Fruit fly (Drosophila melanogaster) whole organism, embryonic: ENCODE measurements around the gene CG7304.

Experiments used
- ATbp ChIP-seq: fragments of 200-800 bp; sonication (Bioruptor generic); optimal IDR thresholded peaks from 2 replicates; lab custom pipeline; 2017; ENCODE audit warnings: missing biosample characterization, mild to moderate bottlenecking, missing genetic modification characterization, missing genetic modification reagents
- Atf6 ChIP-seq: fragments of 200-800 bp; sonication (Bioruptor generic); IDR thresholded peaks from 2 replicates; pipeline ENCODE4 v1.3.6; 2022; ENCODE audit warnings: missing biosample characterization, missing genetic modification characterization
- CG10267 ChIP-seq: fragments of 200-800 bp; sonication (Bioruptor generic); optimal IDR thresholded peaks from 2 replicates; lab custom pipeline; 2018; ENCODE audit warnings: missing biosample characterization, mild to moderate bottlenecking, missing genetic modification characterization, moderate library complexity
- CG10431 ChIP-seq: fragments of 200-800 bp; sonication (Bioruptor generic); optimal IDR thresholded peaks from 3 replicates; lab custom pipeline; 2018; ENCODE audit warnings: missing biosample characterization, mild to moderate bottlenecking, missing genetic modification characterization
- CG13296 ChIP-seq: fragments of 200-800 bp; sonication (Bioruptor generic); optimal IDR thresholded peaks from 3 replicates; lab custom pipeline; 2018; ENCODE audit warnings: missing biosample characterization, mild to moderate bottlenecking, missing genetic modification characterization
- CG14965 ChIP-seq: fragments of 200-800 bp; sonication (Bioruptor generic); optimal IDR thresholded peaks from 2 replicates; lab custom pipeline; 2016; ENCODE audit warnings: missing biosample characterization, missing genetic modification characterization, borderline replicate concordance
- CG15011 ChIP-seq: fragments of 200-800 bp; sonication (Bioruptor generic); optimal IDR thresholded peaks from 3 replicates; lab custom pipeline; 2018; ENCODE audit warnings: missing biosample characterization, mild to moderate bottlenecking, missing genetic modification characterization
- CG17385 ChIP-seq: fragments of 200-800 bp; sonication (Bioruptor generic); optimal IDR thresholded peaks from 3 replicates; lab custom pipeline; 2018; ENCODE audit warnings: missing biosample characterization, mild to moderate bottlenecking, missing genetic modification characterization
- CG2129 ChIP-seq: fragments of 200-800 bp; sonication (Bioruptor generic); IDR thresholded peaks from 2 replicates; pipeline ENCODE4 v1.3.6; 2022; ENCODE audit warnings: missing biosample characterization, missing genetic modification characterization; ENCODE audit not compliant: partially characterized antibody
- CG2199 ChIP-seq: fragments of 200-800 bp; sonication (Bioruptor generic); IDR thresholded peaks from 3 replicates; pipeline ENCODE4 v1.3.6; 2022; ENCODE audit warnings: missing biosample characterization, missing genetic modification characterization
- CG30431 ChIP-seq: fragments of 200-800 bp; sonication (Bioruptor generic); optimal IDR thresholded peaks from 2 replicates; lab custom pipeline; 2017; ENCODE audit warnings: missing biosample characterization, missing genetic modification characterization
- CG32767 ChIP-seq: fragments of 200-800 bp; sonication (Bioruptor generic); IDR thresholded peaks from 2 replicates; pipeline ENCODE4 v1.3.6; 2022; ENCODE audit warnings: missing biosample characterization, missing genetic modification characterization
- CG42726 ChIP-seq: fragments of 200-800 bp; sonication (Bioruptor generic); IDR thresholded peaks from 2 replicates; pipeline ENCODE4 v1.3.6; 2022; ENCODE audit warnings: missing biosample characterization, missing genetic modification characterization; ENCODE audit not compliant: partially characterized antibody
- CG6683 ChIP-seq: fragments of 200-800 bp; sonication (Bioruptor generic); optimal IDR thresholded peaks from 2 replicates; lab custom pipeline; 2017; ENCODE audit warnings: missing biosample characterization, mild to moderate bottlenecking, missing genetic modification characterization, missing genetic modification reagents
- CG7357 ChIP-seq: fragments of 200-800 bp; sonication (Bioruptor generic); IDR thresholded peaks from 3 replicates; pipeline ENCODE4 v1.3.6; 2022; ENCODE audit warnings: missing biosample characterization, missing genetic modification characterization
- CTCF ChIP-seq: fragments of 200-800 bp; sonication (Bioruptor generic); optimal IDR thresholded peaks from 2 replicates; lab custom pipeline; 2017; ENCODE audit warnings: missing biosample characterization, mild to moderate bottlenecking, missing genetic modification characterization, moderate library complexity
- CoRest ChIP-seq: fragments of 200-800 bp; sonication (Bioruptor generic); optimal IDR thresholded peaks from 3 replicates; lab custom pipeline; 2018; ENCODE audit warnings: missing biosample characterization, mild to moderate bottlenecking, missing genetic modification characterization, moderate library complexity
- Dll ChIP-seq: fragments of 200-800 bp; sonication (Bioruptor generic); IDR thresholded peaks from 4 replicates; pipeline ENCODE4 v1.3.6; 2022; ENCODE audit warnings: missing biosample characterization, missing genetic modification characterization; ENCODE audit not compliant: partially characterized antibody
- ERR ChIP-seq: fragments of 200-800 bp; sonication (Bioruptor generic); optimal IDR thresholded peaks from 2 replicates; lab custom pipeline; 2016; ENCODE audit warnings: missing biosample characterization, missing genetic modification characterization
- Eip74EF ChIP-seq, 2 experiments: fragments of 200-800 bp in 1 of 2; fragments of >200 bp in 1 of 2; sonication (Bioruptor generic) in 1 of 2; optimal IDR thresholded peaks; 2 replicates each; lab custom pipeline; 2017 to 2019; ENCODE audit warnings: missing biosample characterization in 2 of 2, missing genetic modification characterization in 2 of 2, mild to moderate bottlenecking in 1 of 2, moderate library complexity in 1 of 2
- Ets97D ChIP-seq: fragments of 200-800 bp; sonication (Bioruptor generic); optimal IDR thresholded peaks from 3 replicates; lab custom pipeline; 2016; ENCODE audit warnings: missing biosample characterization, missing genetic modification characterization
- Lhr ChIP-seq: fragments of 200-800 bp; sonication (Bioruptor generic); optimal IDR thresholded peaks from 3 replicates; lab custom pipeline; 2017; ENCODE audit warnings: mild to moderate bottlenecking, missing biosample characterization, missing genetic modification reagents, missing genetic modification characterization
- Med ChIP-seq: fragments of 200-800 bp; sonication (Bioruptor generic); peaks from one replicate; lab custom pipeline; 2016; ENCODE audit warnings: missing biosample characterization, missing genetic modification characterization, mild to moderate bottlenecking, inconsistent platforms, moderate library complexity
- Neu2 ChIP-seq: fragments of 200-800 bp; sonication (Bioruptor generic); optimal IDR thresholded peaks from 3 replicates; lab custom pipeline; 2016; ENCODE audit warnings: missing biosample characterization, missing genetic modification characterization, borderline replicate concordance
- NfI ChIP-seq: fragments of 200-800 bp; sonication (Bioruptor generic); optimal IDR thresholded peaks from 3 replicates; lab custom pipeline; 2018; ENCODE audit warnings: missing biosample characterization, mild to moderate bottlenecking, missing genetic modification characterization, moderate library complexity
- Opbp ChIP-seq: fragments of 200-800 bp; sonication (Bioruptor generic); IDR thresholded peaks from 3 replicates; pipeline ENCODE4 v1.3.6; 2022; ENCODE audit warnings: missing biosample characterization, missing genetic modification characterization; ENCODE audit not compliant: partially characterized antibody
- Six4 ChIP-seq: fragments of 200-800 bp; sonication (Bioruptor generic); optimal IDR thresholded peaks from 2 replicates; lab custom pipeline; 2016; ENCODE audit warnings: missing biosample characterization, missing genetic modification characterization
- abd-A ChIP-seq: fragments of 200-800 bp; sonication (Bioruptor generic); optimal IDR thresholded peaks from 3 replicates; lab custom pipeline; 2019; ENCODE audit warnings: missing biosample characterization, mild to moderate bottlenecking, missing genetic modification characterization, moderate library complexity
- ash1 ChIP-seq: fragments of 200-800 bp; sonication (Bioruptor generic); optimal IDR thresholded peaks from 2 replicates; lab custom pipeline; 2018; ENCODE audit warnings: missing biosample characterization, mild to moderate bottlenecking, missing genetic modification characterization
- bsh ChIP-seq, 2 experiments: fragments of 200-800 bp; sonication (Bioruptor generic); optimal IDR thresholded peaks; 2 replicates each; lab custom pipeline; 2017 to 2018; ENCODE audit warnings: mild to moderate bottlenecking in 2 of 2, missing biosample characterization in 2 of 2, missing genetic modification characterization in 2 of 2, moderate library complexity in 1 of 2
- btn ChIP-seq: fragments of 200-800 bp; sonication (Bioruptor generic); optimal IDR thresholded peaks from 2 replicates; lab custom pipeline; 2016; ENCODE audit warnings: missing biosample characterization, missing genetic modification characterization
- caup ChIP-seq: fragments of 200-800 bp; sonication (Bioruptor generic); optimal IDR thresholded peaks from 3 replicates; lab custom pipeline; 2017; ENCODE audit warnings: missing biosample characterization, mild to moderate bottlenecking, missing genetic modification characterization, moderate library complexity; ENCODE audit not compliant: severe bottlenecking
- ci ChIP-seq: fragments of 200-800 bp; sonication (Bioruptor generic); IDR thresholded peaks from 3 replicates; pipeline ENCODE4 v1.3.6; 2022; ENCODE audit warnings: missing biosample characterization, missing genetic modification characterization
- dmrt11E ChIP-seq: fragments of 200-800 bp; sonication (Bioruptor generic); optimal IDR thresholded peaks from 3 replicates; lab custom pipeline; 2018; ENCODE audit warnings: missing biosample characterization, mild to moderate bottlenecking, missing genetic modification characterization, moderate library complexity
- dysf ChIP-seq: fragments of 200-800 bp; sonication (Bioruptor generic); IDR thresholded peaks from 3 replicates; pipeline ENCODE4 v1.3.6; 2022; ENCODE audit warnings: missing biosample characterization, missing genetic modification characterization
- ewg ChIP-seq: fragments of 200-800 bp; sonication (Bioruptor generic); optimal IDR thresholded peaks from 3 replicates; lab custom pipeline; 2017; ENCODE audit warnings: mild to moderate bottlenecking, missing biosample characterization, missing genetic modification reagents, missing genetic modification characterization
- gce ChIP-seq: fragments of 200-800 bp; sonication (Bioruptor generic); IDR thresholded peaks from 3 replicates; pipeline ENCODE4 v1.3.6; 2022; ENCODE audit warnings: missing biosample characterization, missing genetic modification characterization
- gfzf ChIP-seq: fragments of 200-800 bp; sonication (Bioruptor generic); optimal IDR thresholded peaks from 2 replicates; lab custom pipeline; 2016; ENCODE audit warnings: missing biosample characterization, mild to moderate bottlenecking, missing genetic modification characterization, moderate library complexity
- grau ChIP-seq: fragments of 200-800 bp; optimal IDR thresholded peaks from 3 replicates; lab custom pipeline; 2019; ENCODE audit warnings: missing biosample characterization, mild to moderate bottlenecking, missing genetic modification characterization, moderate library complexity
- ham ChIP-seq: fragments of 200-800 bp; sonication (Bioruptor generic); IDR thresholded peaks from 2 replicates; pipeline ENCODE4 v1.3.6; 2022; ENCODE audit warnings: missing biosample characterization, missing genetic modification characterization
- insv ChIP-seq, 2 experiments: fragments of 200-800 bp; sonication (Bioruptor generic); optimal IDR thresholded peaks; 3 replicates each; lab custom pipeline; 2016 to 2018; ENCODE audit warnings: missing biosample characterization in 2 of 2, missing genetic modification characterization in 2 of 2
- jumu ChIP-seq: fragments of 200-800 bp; sonication (Bioruptor generic); optimal IDR thresholded peaks from 3 replicates; lab custom pipeline; 2016; ENCODE audit warnings: missing biosample characterization, missing genetic modification characterization
- nerfin-2 ChIP-seq: fragments of 200-800 bp; sonication (Bioruptor generic); IDR thresholded peaks from 2 replicates; pipeline ENCODE4 v1.3.6; 2022; ENCODE audit warnings: missing biosample characterization, missing genetic modification characterization; ENCODE audit not compliant: partially characterized antibody
- nmo ChIP-seq: fragments of 200-800 bp; sonication (Bioruptor generic); optimal IDR thresholded peaks from 2 replicates; lab custom pipeline; 2018; ENCODE audit warnings: missing biosample characterization, mild to moderate bottlenecking, missing genetic modification characterization, moderate library complexity
- pita ChIP-seq: fragments of 200-800 bp; sonication (Bioruptor generic); optimal IDR thresholded peaks from 2 replicates; lab custom pipeline; 2017; ENCODE audit warnings: missing biosample characterization, mild to moderate bottlenecking, missing genetic modification characterization
- sens ChIP-seq: fragments of 200-800 bp; sonication (Bioruptor generic); peaks from one replicate; lab custom pipeline; 2016; ENCODE audit warnings: missing biosample characterization, missing genetic modification characterization
- sima ChIP-seq: fragments of 200-800 bp; sonication (Bioruptor generic); optimal IDR thresholded peaks from 2 replicates; lab custom pipeline; 2016; ENCODE audit warnings: missing biosample characterization, missing genetic modification characterization
- stwl ChIP-seq: fragments of 200-800 bp; sonication (Bioruptor generic); optimal IDR thresholded peaks from 3 replicates; lab custom pipeline; 2018; ENCODE audit warnings: missing biosample characterization, mild to moderate bottlenecking, missing genetic modification characterization, moderate library complexity
- tx ChIP-seq: fragments of 200-800 bp; sonication (Bioruptor generic); optimal IDR thresholded peaks from 2 replicates; lab custom pipeline; 2016; ENCODE audit warnings: missing biosample characterization, missing genetic modification characterization
- yki ChIP-seq: fragments of >200 bp; optimal IDR thresholded peaks from 3 replicates; lab custom pipeline; 2018

CG7304 gene

DNA sequence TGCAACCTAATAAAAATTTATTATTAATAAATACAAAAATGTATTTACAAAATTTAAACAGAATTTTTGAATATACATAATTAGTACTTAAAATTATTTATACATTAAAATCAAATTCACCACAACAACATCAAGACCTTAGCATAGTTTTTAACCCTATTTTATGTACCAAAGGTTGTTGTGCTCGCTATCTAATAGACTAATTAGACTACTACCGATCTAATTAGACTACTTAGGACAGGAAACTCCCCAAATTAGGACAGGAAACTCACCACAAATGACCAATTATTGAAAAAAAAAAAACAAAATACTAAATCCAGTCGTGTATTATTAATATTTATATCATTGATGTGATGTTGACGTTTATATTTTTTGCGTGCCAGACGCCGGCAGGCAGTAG is 42.5 kb upstream of the CG7304 start:
- TF ChIP-seq stwl (tag; lab: Kevin White, UChicago): peak; percentile 77
- TF ChIP-seq dmrt11E (tag; lab: Kevin White, UChicago): peak; percentile 20
- no peak for TF ChIP-seq CG42726
- TF ChIP-seq CG30431 (GFP tag; lab: Kevin White, UChicago): no peak
- TF ChIP-seq CG10267 (tag; lab: Kevin White, UChicago): peak; percentile 4
- TF ChIP-seq Dll (GFP tag; lab: Robert Waterston, UW): 0 out of 4 replicates have a peak, but pooled peaks have one; percentile 21
- no peak for TF ChIP-seq Six4 (GFP tag; lab: Kevin White, UChicago)
- no peak for TF ChIP-seq CG15011
- no peak for TF ChIP-seq ERR (GFP tag; lab: Kevin White, UChicago)
- TF ChIP-seq caup (GFP tag; lab: Kevin White, UChicago): no peak
- peak; percentile 54; the same call in 2 of the 3 replicates for TF ChIP-seq ci (GFP tag; lab: Robert Waterston, UW)
- TF ChIP-seq gce (GFP tag; lab: Robert Waterston, UW): no peak
- no peak for TF ChIP-seq CG2199 (GFP tag; lab: Robert Waterston, UW)
- peak in 1 of 2 experiments; percentile 29 for TF ChIP-seq bsh (GFP tag; optimal IDR thresholded peaks at IDR 0.05; lab: Kevin White, UChicago)
- TF ChIP-seq CG14965 (GFP tag; lab: Kevin White, UChicago): no peak
- no peak for TF ChIP-seq ash1 (GFP tag; lab: Kevin White, UChicago)
- TF ChIP-seq CG17385 (GFP tag; lab: Kevin White, UChicago): peak; percentile 1
- TF ChIP-seq CG32767 (GFP tag; lab: Robert Waterston, UW): no peak
- peak; percentile 15 for TF ChIP-seq Med (GFP tag; lab: Kevin White, UChicago)
- no peak for TF ChIP-seq Neu2 (GFP tag; lab: Kevin White, UChicago)
- no peak for TF ChIP-seq Atf6 (GFP tag; lab: Robert Waterston, UW)
- peak; percentile 44 for TF ChIP-seq gfzf
- no peak for TF ChIP-seq CG10431 (GFP tag; lab: Kevin White, UChicago)
- no peak for TF ChIP-seq btn
- peak; percentile 23 for TF ChIP-seq NfI (GFP tag; lab: Kevin White, UChicago)
- TF ChIP-seq insv (GFP tag; optimal IDR thresholded peaks at IDR 0.05; lab: Kevin White, UChicago): peak; percentile 65 to 96
- no peak for TF ChIP-seq ATbp
- TF ChIP-seq Ets97D (GFP tag; lab: Kevin White, UChicago): peak; percentile 67
- no peak for TF ChIP-seq jumu (GFP tag; lab: Kevin White, UChicago)
- no peak for TF ChIP-seq nmo (GFP tag; lab: Kevin White, UChicago)
- no peak for TF ChIP-seq CG13296 (GFP tag; lab: Kevin White, UChicago)
- peak; percentile 29 for TF ChIP-seq ewg (GFP tag; lab: Kevin White, UChicago)
- peak; percentile 20 for TF ChIP-seq grau (tag; lab: Kevin White, UChicago)
- no peak for TF ChIP-seq CG6683 (GFP tag; lab: Kevin White, UChicago)
- TF ChIP-seq tx (GFP tag; lab: Kevin White, UChicago): no peak
- TF ChIP-seq CTCF (GFP tag; lab: Kevin White, UChicago): peak; percentile 50
- TF ChIP-seq dysf (GFP tag; lab: Robert Waterston, UW): no peak
- TF ChIP-seq nerfin-2: no peak
- no peak for TF ChIP-seq CG2129 (GFP tag; lab: Robert Waterston, UW)
- TF ChIP-seq ham (GFP tag; lab: Robert Waterston, UW): no peak
- no peak for TF ChIP-seq sima
- TF ChIP-seq yki (lab: Kevin White, UChicago): no peak
- peak; percentile 27 for TF ChIP-seq Lhr (GFP tag; lab: Kevin White, UChicago)
- peak; percentile 76 for TF ChIP-seq pita
- TF ChIP-seq Eip74EF (GFP tag; optimal IDR thresholded peaks at IDR 0.05; lab: Kevin White, UChicago): no peak
- TF ChIP-seq CG7357 (GFP tag; lab: Robert Waterston, UW): no peak
- TF ChIP-seq abd-A (tag; lab: Kevin White, UChicago): no peak
- peak; percentile 29 for TF ChIP-seq CoRest
- peak; percentile 71 for TF ChIP-seq sens (GFP tag; lab: Kevin White, UChicago)
- peak; percentile 31; the same call in 1 of the 3 replicates for TF ChIP-seq Opbp (GFP tag; lab: Robert Waterston, UW)
